Worm (Caenorhabditis elegans) whole organism, L4 larva: ENCODE measurements around the gene F54E7.6.
A peak's percentile ranks its signal among the peaks of the same experiment; 100 is the strongest.

Experiments
- F26F4.8 ChIP-seq: fragments of 200-800 bp; sonication (Bioruptor generic); conservative IDR thresholded peaks from 2 replicates; pipeline ENCODE4 v1.3.6; 2022; ENCODE audit warnings: missing genetic modification characterization, missing compliant biosample characterization
- F49E8.2 ChIP-seq: sonication (generic microtip); optimal IDR thresholded peaks from 2 replicates; lab custom pipeline; 2016; ENCODE audit warnings: missing compliant biosample characterization, mild to moderate bottlenecking, missing genetic modification characterization, borderline replicate concordance
- T26A8.4 ChIP-seq: fragments of 200-800 bp; sonication (Bioruptor generic); IDR thresholded peaks from 2 replicates; pipeline ENCODE4 v1.3.6; 2022; ENCODE audit warnings: missing genetic modification characterization, missing compliant biosample characterization
- Y105C5A.15 ChIP-seq: fragments of 200-800 bp; sonication (Bioruptor generic); IDR thresholded peaks from 2 replicates; pipeline ENCODE4 v1.3.6; 2022; ENCODE audit warnings: missing genetic modification characterization, missing compliant biosample characterization
- attf-4 ChIP-seq: sonication (generic microtip); optimal IDR thresholded peaks from 3 replicates; lab custom pipeline; 2017; ENCODE audit warnings: missing biosample characterization, missing genetic modification characterization
- ceh-20 ChIP-seq: fragments of 200-800 bp; sonication (Bioruptor generic); IDR thresholded peaks from 2 replicates; pipeline ENCODE4 v1.3.6; 2022; ENCODE audit warnings: missing genetic modification reagents, missing genetic modification characterization, missing compliant biosample characterization
- ceh-32 ChIP-seq: sonication (generic microtip); optimal IDR thresholded peaks from 2 replicates; lab custom pipeline; 2016; ENCODE audit warnings: mild to moderate bottlenecking, missing genetic modification characterization, missing compliant biosample characterization; ENCODE audit not compliant: poor library complexity
- ces-1 ChIP-seq: fragments of 150-350 bp; sonication (generic microtip); optimal IDR thresholded peaks from 4 replicates; lab custom pipeline; 2014; ENCODE audit warnings: missing biosample characterization, missing genetic modification reagents, missing genetic modification characterization
- daf-16 ChIP-seq, 3 experiments: sonication (generic microtip); optimal IDR thresholded peaks; 2 replicates each; lab custom pipeline; 2016 to 2017; ENCODE audit warnings: missing genetic modification characterization in 3 of 3, missing genetic modification reagents in 3 of 3, mild to moderate bottlenecking in 2 of 3, missing compliant biosample characterization in 2 of 3, missing biosample characterization in 1 of 3, moderate library complexity in 1 of 3
- daf-19 ChIP-seq: fragments of 200-800 bp; sonication (Bioruptor generic); conservative IDR thresholded peaks from 2 replicates; pipeline ENCODE4 v1.3.6; 2022; ENCODE audit warnings: missing genetic modification characterization, missing compliant biosample characterization
- daf-8 ChIP-seq: fragments of 200-800 bp; sonication (Bioruptor generic); IDR thresholded peaks from 2 replicates; pipeline ENCODE4 v1.3.6; 2022; ENCODE audit warnings: missing genetic modification characterization, missing compliant biosample characterization
- dpl-1 ChIP-seq: fragments of 150-350 bp; optimal IDR thresholded peaks from 2 replicates; lab custom pipeline; 2014; ENCODE audit warnings: missing biosample characterization, missing genetic modification reagents, missing genetic modification characterization
- dve-1 ChIP-seq: sonication (generic microtip); optimal IDR thresholded peaks from 2 replicates; lab custom pipeline; 2017; ENCODE audit warnings: antibody characterized with exemption, mild to moderate bottlenecking, missing genetic modification characterization, missing compliant biosample characterization; ENCODE audit not compliant: insufficient read depth
- hif-1 ChIP-seq, 2 experiments: sonication (generic microtip); optimal IDR thresholded peaks; 2 replicates each; lab custom pipeline; 2016 to 2017; ENCODE audit warnings: missing compliant biosample characterization in 2 of 2, missing genetic modification characterization in 2 of 2, missing genetic modification reagents in 2 of 2, missing genotype in 2 of 2, mild to moderate bottlenecking in 1 of 2
- hlh-11 ChIP-seq: fragments of 200-800 bp; sonication (Bioruptor generic); optimal IDR thresholded peaks from 2 replicates; lab custom pipeline; 2018; ENCODE audit warnings: mild to moderate bottlenecking, missing genetic modification characterization, missing compliant biosample characterization
- hlh-30 ChIP-seq: sonication (generic microtip); optimal IDR thresholded peaks from 2 replicates; lab custom pipeline; 2017; ENCODE audit warnings: antibody characterized with exemption, mild to moderate bottlenecking, missing genetic modification characterization, missing compliant biosample characterization; ENCODE audit not compliant: insufficient read depth
- hmg-1.1 ChIP-seq: fragments of 200-800 bp; sonication (Bioruptor generic); IDR thresholded peaks from 2 replicates; pipeline ENCODE4 v1.3.6; 2022; ENCODE audit warnings: missing genetic modification reagents, missing genetic modification characterization, missing compliant biosample characterization
- lin-1 ChIP-seq: fragments of 200-800 bp; sonication (Bioruptor generic); IDR thresholded peaks from 2 replicates; pipeline ENCODE4 v1.3.6; 2022; ENCODE audit warnings: missing genetic modification reagents, missing genetic modification characterization, missing compliant biosample characterization
- lin-13 ChIP-seq: fragments of 150-350 bp; optimal IDR thresholded peaks from 2 replicates; lab custom pipeline; 2014; ENCODE audit warnings: missing biosample characterization, missing genetic modification reagents, missing genetic modification characterization
- lin-15B ChIP-seq: fragments of 150-350 bp; sonication (generic microtip); optimal IDR thresholded peaks from 3 replicates; lab custom pipeline; 2014; ENCODE audit warnings: missing biosample characterization, missing genetic modification characterization
- lin-38 ChIP-seq: fragments of 200-800 bp; sonication (Bioruptor generic); IDR thresholded peaks from 2 replicates; pipeline ENCODE4 v1.3.6; 2022; ENCODE audit warnings: missing genetic modification reagents, missing genetic modification characterization, missing compliant biosample characterization
- lsy-2 ChIP-seq, 2 experiments: fragments of 150-350 bp in 1 of 2; sonication (generic microtip) in 1 of 2; optimal IDR thresholded peaks; 2 replicates each; lab custom pipeline; 2014 to 2017; ENCODE audit warnings: missing biosample characterization in 2 of 2, missing genetic modification characterization in 2 of 2
- madf-5 ChIP-seq, 2 experiments: fragments of 200-800 bp; sonication (Bioruptor generic); IDR thresholded peaks; 2 replicates each; pipeline ENCODE4 v1.3.6; 2022; ENCODE audit warnings: missing compliant biosample characterization in 2 of 2, missing genetic modification characterization in 2 of 2
- mdl-1 ChIP-seq, 2 experiments: fragments of 150-350 bp in 1 of 2; sonication (generic microtip) in 1 of 2; optimal IDR thresholded peaks; 2 replicates each; lab custom pipeline; 2014 to 2017; ENCODE audit warnings: missing biosample characterization in 2 of 2, missing genetic modification characterization in 2 of 2
- mep-1 ChIP-seq: fragments of 150-350 bp; sonication (generic microtip); optimal IDR thresholded peaks from 3 replicates; lab custom pipeline; 2014; ENCODE audit warnings: missing biosample characterization, missing genetic modification characterization
- mes-2 ChIP-seq: sonication (generic microtip); optimal IDR thresholded peaks from 2 replicates; lab custom pipeline; 2016; ENCODE audit warnings: missing genotype, mild to moderate bottlenecking, missing genetic modification characterization, missing compliant biosample characterization; ENCODE audit not compliant: poor library complexity, severe bottlenecking
- nhr-102 ChIP-seq: sonication (generic microtip); optimal IDR thresholded peaks from 2 replicates; lab custom pipeline; 2016; ENCODE audit warnings: mild to moderate bottlenecking, missing genetic modification characterization, moderate library complexity, missing compliant biosample characterization
- nhr-111 ChIP-seq: fragments of 200-800 bp; sonication (Bioruptor generic); optimal IDR thresholded peaks from 2 replicates; lab custom pipeline; 2018; ENCODE audit warnings: mild to moderate bottlenecking, missing genetic modification characterization, missing compliant biosample characterization
- nhr-237 ChIP-seq: sonication (generic microtip); optimal IDR thresholded peaks from 2 replicates; lab custom pipeline; 2017; ENCODE audit warnings: missing biosample characterization, missing genetic modification characterization
- nhr-28 ChIP-seq: fragments of 150-350 bp; optimal IDR thresholded peaks from 2 replicates; lab custom pipeline; 2014; ENCODE audit warnings: missing biosample characterization, missing genetic modification characterization
- nhr-41 ChIP-seq: fragments of 200-800 bp; sonication (Bioruptor generic); IDR thresholded peaks from 2 replicates; pipeline ENCODE4 v1.3.6; 2022; ENCODE audit warnings: missing genetic modification reagents, missing genetic modification characterization, missing compliant biosample characterization
- nhr-42 ChIP-seq: fragments of 200-800 bp; sonication (Bioruptor generic); IDR thresholded peaks from 2 replicates; pipeline ENCODE4 v1.3.6; 2022; ENCODE audit warnings: missing genetic modification characterization, missing compliant biosample characterization
- nhr-6 ChIP-seq: fragments of 150-350 bp; optimal IDR thresholded peaks from 2 replicates; lab custom pipeline; 2014; ENCODE audit warnings: missing biosample characterization, missing genetic modification characterization
- nhr-76 ChIP-seq: fragments of 150-350 bp; optimal IDR thresholded peaks from 2 replicates; lab custom pipeline; 2014; ENCODE audit warnings: missing biosample characterization, missing genetic modification characterization
- php-3 ChIP-seq: fragments of 200-800 bp; sonication (Bioruptor generic); IDR thresholded peaks from 2 replicates; pipeline ENCODE4 v1.3.6; 2022; ENCODE audit warnings: missing genetic modification reagents, missing genetic modification characterization, missing compliant biosample characterization
- rbr-2 ChIP-seq: sonication (generic microtip); optimal IDR thresholded peaks from 2 replicates; lab custom pipeline; 2016; ENCODE audit warnings: missing genotype, missing genetic modification characterization, missing compliant biosample characterization
- saeg-2 ChIP-seq: fragments of 200-800 bp; sonication (Bioruptor generic); IDR thresholded peaks from 2 replicates; pipeline ENCODE4 v1.3.6; 2022; ENCODE audit warnings: missing genetic modification reagents, missing genetic modification characterization, missing compliant biosample characterization
- skn-1 ChIP-seq: fragments of 150-350 bp; optimal IDR thresholded peaks from 2 replicates; lab custom pipeline; 2014; ENCODE audit warnings: missing biosample characterization, missing genetic modification characterization
- unc-39 ChIP-seq: sonication (generic microtip); optimal IDR thresholded peaks from 2 replicates; lab custom pipeline; 2017; ENCODE audit warnings: missing biosample characterization, missing genetic modification characterization
- unc-62 ChIP-seq, 3 experiments: fragments of 150-350 bp in 1 of 3; sonication (generic microtip); optimal IDR thresholded peaks in 2 of 3; peaks in 1 of 3; 1 replicate in 1 of 3; 2 replicates in 2 of 3; lab custom pipeline; 2014 to 2017; ENCODE audit warnings: missing biosample characterization in 3 of 3, missing genetic modification characterization in 3 of 3, missing genetic modification reagents in 3 of 3, missing genotype in 1 of 3
- vab-7 ChIP-seq: fragments of 200-800 bp; sonication (Bioruptor generic); IDR thresholded peaks from 2 replicates; pipeline ENCODE4 v1.3.6; 2022; ENCODE audit warnings: missing genetic modification reagents, missing genetic modification characterization, missing compliant biosample characterization
- zfp-2 ChIP-seq: sonication (generic microtip); optimal IDR thresholded peaks from 2 replicates; lab custom pipeline; 2016; ENCODE audit warnings: mild to moderate bottlenecking, missing genetic modification characterization, missing compliant biosample characterization

The F54E7.6 gene

DNA sequence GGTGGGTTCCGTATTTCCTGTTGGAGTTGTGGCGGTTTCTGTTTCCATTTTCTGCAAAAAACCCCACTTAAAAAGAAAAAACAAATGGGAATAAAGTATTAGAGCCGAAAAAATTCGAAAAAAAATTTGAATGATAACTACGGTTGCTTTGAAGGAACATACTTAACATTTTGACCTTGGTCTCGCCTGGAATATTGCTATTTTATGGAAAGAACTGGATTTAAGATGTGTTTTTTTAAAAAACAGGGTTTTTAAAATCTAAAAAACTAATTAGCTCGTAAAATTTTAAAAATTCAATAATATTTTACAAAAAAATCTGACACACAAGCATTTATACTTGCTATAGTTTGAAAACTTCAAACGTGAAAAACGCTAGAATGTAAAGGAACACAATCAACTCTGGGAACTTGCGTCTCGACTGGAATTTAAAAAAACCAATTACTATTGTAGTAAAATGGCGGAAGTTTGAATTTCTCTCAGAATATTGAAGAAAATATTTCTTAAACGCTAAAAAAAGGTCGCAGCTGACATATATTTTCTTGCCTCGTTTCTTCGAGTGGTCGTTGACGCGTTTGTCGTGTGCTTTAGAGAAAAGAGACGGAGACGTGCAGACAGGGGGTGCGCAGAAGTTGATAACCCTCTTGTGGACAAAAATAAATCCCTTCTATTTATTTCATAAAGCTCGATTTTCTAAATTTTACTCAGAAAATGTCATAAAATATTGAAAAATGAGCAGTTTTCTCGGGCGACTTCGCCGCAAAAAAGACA, 37.3 kb upstream of the F54E7.6 start, which contains the start of the genes lgg-3 and rgs-5:
TSS of gene lgg-3 (minus strand) at position 51 of the 768 bp plus-strand sequence.
TSS of gene rgs-5 (plus strand) at position 593 of the 768 bp plus-strand sequence.
- TF ChIP-seq unc-39 (tag; lab: Kevin White, UChicago) (no peak), ces-1 (no peak), nhr-41 (GFP tag; lab: Robert Waterston, UW) (no peak), vab-7 (GFP tag; lab: Robert Waterston, UW) (no peak), mdl-1 (tag; optimal IDR thresholded peaks at IDR 0.05; lab: Kevin White, UChicago) (no peak), lin-13 (GFP tag; lab: Kevin White, UChicago) (peak; percentile 17), php-3 (GFP tag; lab: Robert Waterston, UW) (no peak), dve-1 (tag; lab: Kevin White, UChicago) (peak; percentile 1), mes-2 (tag; lab: Kevin White, UChicago) (peak; percentile 71), Y105C5A.15 (GFP tag; lab: Robert Waterston, UW) (no peak), madf-5 (GFP tag; IDR thresholded peaks at IDR 0.05; lab: Robert Waterston, UW) (no peak), ceh-20 (GFP tag; lab: Robert Waterston, UW) (no peak), hif-1 (tag; optimal IDR thresholded peaks at IDR 0.05; lab: Kevin White, UChicago) (peak in 1 of 2 experiments; percentile 22), ceh-32 (tag; lab: Kevin White, UChicago) (no peak), unc-62 (GFP tag; optimal IDR thresholded peaks at IDR 0.05 in 1 of 2; lab: Kevin White, UChicago) (no peak), unc-62 (tag; optimal IDR thresholded peaks at IDR 0.05; lab: Kevin White, UChicago) (no peak), daf-8 (GFP tag; lab: Robert Waterston, UW) (no peak), nhr-237 (tag; lab: Kevin White, UChicago) (no peak), lin-38 (GFP tag; lab: Robert Waterston, UW) (peak; percentile 39; the same call in 1 of the 2 replicates), daf-19 (GFP tag; lab: Robert Waterston, UW) (no peak), hlh-30 (tag; lab: Kevin White, UChicago) (peak; percentile 44), hmg-1.1 (no peak), attf-4 (tag; lab: Kevin White, UChicago) (no peak), nhr-102 (tag; lab: Kevin White, UChicago) (no peak), F49E8.2 (tag; lab: Kevin White, UChicago) (peak; percentile 82), lin-15B (tag; lab: Kevin White, UChicago) (no peak), nhr-28 (tag; lab: Kevin White, UChicago) (peak; percentile 51), lsy-2 (tag; optimal IDR thresholded peaks at IDR 0.05; lab: Kevin White, UChicago) (peak in 1 of 2 experiments; percentile 64), daf-16 (GFP tag; optimal IDR thresholded peaks at IDR 0.05; lab: Kevin White, UChicago) (no peak), daf-16 (tag; optimal IDR thresholded peaks at IDR 0.05; lab: Kevin White, UChicago) (peak; percentile 8), nhr-6 (tag; lab: Kevin White, UChicago) (peak; percentile 2), hlh-11 (tag; lab: Kevin White, UChicago) (peak; percentile 52), zfp-2 (tag; lab: Kevin White, UChicago) (no peak), lin-1 (no peak), skn-1 (no peak), nhr-111 (GFP tag; lab: Kevin White, UChicago) (no peak), nhr-42 (GFP tag; lab: Robert Waterston, UW) (no peak), mep-1 (tag; lab: Kevin White, UChicago) (peak; percentile 60), nhr-76 (tag; lab: Kevin White, UChicago) (no peak), T26A8.4 (GFP tag; lab: Robert Waterston, UW) (no peak), dpl-1 (GFP tag; lab: Kevin White, UChicago) (peak; percentile 58), saeg-2 (GFP tag; lab: Robert Waterston, UW) (no peak), F26F4.8 (GFP tag; lab: Robert Waterston, UW) (no peak), rbr-2 (tag; lab: Kevin White, UChicago) (peak; percentile 14)
